Worm (Caenorhabditis elegans) whole organism, L4 larva: Measurements from ENCODE around the gene F35E12.2.

Source experiments
- T20F7.1 ChIP-seq: fragments of 200-800 bp; sonication (Bioruptor generic); optimal IDR thresholded peaks from 2 replicates; lab custom pipeline; 2018; ENCODE audit warnings: mild to moderate bottlenecking, missing genetic modification characterization, missing compliant biosample characterization
- aly-2 ChIP-seq: sonication (generic microtip); optimal IDR thresholded peaks from 2 replicates; lab custom pipeline; 2018; ENCODE audit warnings: missing biosample characterization, missing genetic modification characterization
- daf-12 ChIP-seq: fragments of 150-350 bp; optimal IDR thresholded peaks from 2 replicates; lab custom pipeline; 2014; ENCODE audit warnings: missing biosample characterization, missing genetic modification reagents, missing genetic modification characterization
- fos-1 ChIP-seq: fragments of 150-350 bp; optimal IDR thresholded peaks from 2 replicates; lab custom pipeline; 2014; ENCODE audit warnings: missing biosample characterization, missing genetic modification characterization
- mep-1 ChIP-seq: fragments of 150-350 bp; sonication (generic microtip); optimal IDR thresholded peaks from 3 replicates; lab custom pipeline; 2014; ENCODE audit warnings: missing biosample characterization, missing genetic modification characterization
- php-3 ChIP-seq: fragments of 200-800 bp; sonication (Bioruptor generic); IDR thresholded peaks from 2 replicates; pipeline ENCODE4 v1.3.6; 2022; ENCODE audit warnings: missing genetic modification reagents, missing genetic modification characterization, missing compliant biosample characterization
- pqm-1 ChIP-seq: sonication (generic microtip); optimal IDR thresholded peaks from 2 replicates; lab custom pipeline; 2017; ENCODE audit warnings: missing biosample characterization, missing genetic modification characterization
- skn-1 ChIP-seq: fragments of 150-350 bp; optimal IDR thresholded peaks from 2 replicates; lab custom pipeline; 2014; ENCODE audit warnings: missing biosample characterization, missing genetic modification characterization
- snpc-4 ChIP-seq: fragments of 150-350 bp; optimal IDR thresholded peaks from 2 replicates; lab custom pipeline; 2014; ENCODE audit warnings: missing biosample characterization, missing genetic modification characterization
- unc-62 ChIP-seq, 3 experiments: fragments of 150-350 bp in 1 of 3; sonication (generic microtip); optimal IDR thresholded peaks in 2 of 3; peaks in 1 of 3; 1 replicate in 1 of 3; 2 replicates in 2 of 3; lab custom pipeline; 2014 to 2017; ENCODE audit warnings: missing biosample characterization in 3 of 3, missing genetic modification characterization in 3 of 3, missing genetic modification reagents in 3 of 3, missing genotype in 1 of 3
- vab-7 ChIP-seq: fragments of 200-800 bp; sonication (Bioruptor generic); IDR thresholded peaks from 2 replicates; pipeline ENCODE4 v1.3.6; 2022; ENCODE audit warnings: missing genetic modification reagents, missing genetic modification characterization, missing compliant biosample characterization
- zag-1 ChIP-seq: fragments of 150-350 bp; optimal IDR thresholded peaks from 2 replicates; lab custom pipeline; 2014; ENCODE audit warnings: missing biosample characterization, missing genetic modification characterization
- zfp-3 ChIP-seq: fragments of 200-800 bp; sonication (Bioruptor generic); conservative IDR thresholded peaks from 2 replicates; pipeline ENCODE4 v1.3.6; 2022; ENCODE audit warnings: missing genetic modification reagents, missing genetic modification characterization, missing compliant biosample characterization
- ztf-11 ChIP-seq: fragments of 150-350 bp; optimal IDR thresholded peaks from 2 replicates; lab custom pipeline; 2014; ENCODE audit warnings: missing biosample characterization, missing genetic modification characterization

DNA sequence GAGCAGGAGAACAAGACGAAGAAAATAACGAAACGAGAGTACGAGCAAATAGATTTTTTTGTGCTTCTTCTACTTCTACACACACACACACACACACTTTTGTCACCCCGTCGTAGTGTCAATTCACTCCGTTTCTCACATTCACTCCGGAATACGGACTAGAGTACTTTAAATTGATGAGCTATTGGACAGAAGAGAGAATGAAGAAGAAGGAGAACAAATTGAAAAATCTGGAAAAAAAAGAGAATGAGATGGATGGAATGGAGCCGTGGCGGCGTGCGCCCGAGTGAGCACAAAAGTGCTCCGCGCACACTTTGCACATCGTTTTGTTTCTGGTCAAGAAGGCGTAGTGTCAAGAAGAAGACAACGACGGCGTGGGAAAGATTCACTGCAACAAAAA, 37.2 kb downstream of the F35E12.2 start:
- TF ChIP-seq mep-1 (tag; lab: Kevin White, UChicago), result no peak
- no peak for TF ChIP-seq snpc-4 (tag; lab: Kevin White, UChicago)
- TF ChIP-seq T20F7.1 (GFP tag; lab: Kevin White, UChicago), result no peak
- TF ChIP-seq zfp-3 (GFP tag; lab: Robert Waterston, UW), result no peak
- no peak for TF ChIP-seq fos-1 (tag; lab: Kevin White, UChicago)
- TF ChIP-seq zag-1, result no peak
- no peak for TF ChIP-seq daf-12
- no peak for TF ChIP-seq pqm-1 (tag; lab: Kevin White, UChicago)
- no peak for TF ChIP-seq skn-1
- TF ChIP-seq php-3 (GFP tag; lab: Robert Waterston, UW), result no peak
- no peak for TF ChIP-seq aly-2 (tag; lab: Kevin White, UChicago)
- TF ChIP-seq ztf-11, result no peak
- TF ChIP-seq unc-62 (GFP tag; optimal IDR thresholded peaks at IDR 0.05 in 1 of 2; lab: Kevin White, UChicago), result peak in 1 of 2 experiments; percentile 92
- TF ChIP-seq unc-62 (tag; optimal IDR thresholded peaks at IDR 0.05; lab: Kevin White, UChicago), result no peak
- no peak for TF ChIP-seq vab-7
